Fruit fly (Drosophila melanogaster) whole organism, embryonic: ENCODE measurements around the gene CG43367.
A peak's percentile ranks its signal among the peaks of the same experiment; 100 is the strongest.

Source experiments
- Abd-B ChIP-seq: fragments of 200-800 bp; sonication (Bioruptor generic); optimal IDR thresholded peaks from 2 replicates; lab custom pipeline; 2018; ENCODE audit warnings: missing biosample characterization, mild to moderate bottlenecking, missing genetic modification characterization, moderate library complexity
- Atf-2 ChIP-seq: fragments of 200-800 bp; sonication (Bioruptor generic); optimal IDR thresholded peaks from 2 replicates; lab custom pipeline; 2016; ENCODE audit warnings: missing biosample characterization, missing genetic modification characterization
- B-H2 ChIP-seq: fragments of 200-800 bp; sonication (Bioruptor generic); optimal IDR thresholded peaks from 2 replicates; lab custom pipeline; 2018; ENCODE audit warnings: missing biosample characterization, mild to moderate bottlenecking, missing genetic modification characterization
- CG10267 ChIP-seq: fragments of 200-800 bp; sonication (Bioruptor generic); optimal IDR thresholded peaks from 2 replicates; lab custom pipeline; 2018; ENCODE audit warnings: missing biosample characterization, mild to moderate bottlenecking, missing genetic modification characterization, moderate library complexity
- CG11247 ChIP-seq: fragments of 200-800 bp; sonication (Bioruptor generic); IDR thresholded peaks from 2 replicates; pipeline ENCODE4 v1.3.6; 2022; ENCODE audit warnings: missing biosample characterization, missing genetic modification characterization
- CG11723 ChIP-seq: fragments of 200-800 bp; sonication (Bioruptor generic); optimal IDR thresholded peaks from 2 replicates; lab custom pipeline; 2017; ENCODE audit warnings: missing biosample characterization, mild to moderate bottlenecking, missing genetic modification characterization
- CG17186 ChIP-seq: fragments of 200-800 bp; sonication (Bioruptor generic); optimal IDR thresholded peaks from 3 replicates; lab custom pipeline; 2017; ENCODE audit warnings: missing biosample characterization, missing genetic modification reagents, missing genetic modification characterization
- CG18262 ChIP-seq: fragments of 200-800 bp; optimal IDR thresholded peaks from 3 replicates; lab custom pipeline; 2019; ENCODE audit warnings: missing biosample characterization, mild to moderate bottlenecking, missing genetic modification characterization, moderate library complexity
- CG2120 ChIP-seq: fragments of 200-800 bp; sonication (Bioruptor generic); optimal IDR thresholded peaks from 3 replicates; lab custom pipeline; 2016; ENCODE audit warnings: missing biosample characterization, missing genetic modification characterization
- CG30403 ChIP-seq: fragments of 200-800 bp; sonication (Bioruptor generic); optimal IDR thresholded peaks from 3 replicates; lab custom pipeline; 2016; ENCODE audit warnings: missing biosample characterization, missing genetic modification characterization
- CG31365 ChIP-seq: fragments of 200-800 bp; sonication (Bioruptor generic); optimal IDR thresholded peaks from 2 replicates; lab custom pipeline; 2018; ENCODE audit warnings: missing biosample characterization, mild to moderate bottlenecking, missing genetic modification characterization
- CG33557 ChIP-seq: fragments of 200-800 bp; sonication (Bioruptor generic); optimal IDR thresholded peaks from 2 replicates; lab custom pipeline; 2019; ENCODE audit warnings: missing biosample characterization, mild to moderate bottlenecking, missing genetic modification characterization, moderate library complexity
- CG4424 ChIP-seq: fragments of 200-800 bp; sonication (Bioruptor generic); optimal IDR thresholded peaks from 3 replicates; lab custom pipeline; 2016; ENCODE audit warnings: missing biosample characterization, missing genetic modification characterization
- CG4617 ChIP-seq: fragments of 200-800 bp; sonication (Bioruptor generic); optimal IDR thresholded peaks from 3 replicates; lab custom pipeline; 2016; ENCODE audit warnings: missing biosample characterization, missing genetic modification characterization, borderline replicate concordance
- CG4820 ChIP-seq: fragments of 200-800 bp; sonication (Bioruptor generic); optimal IDR thresholded peaks from 3 replicates; lab custom pipeline; 2016; ENCODE audit warnings: missing biosample characterization, missing genetic modification characterization
- CG5180 ChIP-seq: fragments of 200-800 bp; sonication (Bioruptor generic); optimal IDR thresholded peaks from 3 replicates; lab custom pipeline; 2017; ENCODE audit warnings: missing biosample characterization, missing genetic modification characterization, mild to moderate bottlenecking, moderate library complexity, missing genetic modification reagents
- CG5245 ChIP-seq: fragments of 200-800 bp; sonication (Bioruptor generic); optimal IDR thresholded peaks from 3 replicates; lab custom pipeline; 2016; ENCODE audit warnings: missing biosample characterization, missing genetic modification characterization
- CHES-1-like ChIP-seq: fragments of 200-800 bp; sonication (Bioruptor generic); optimal IDR thresholded peaks from 2 replicates; lab custom pipeline; 2016; ENCODE audit warnings: missing biosample characterization, missing genetic modification characterization
- Dll ChIP-seq: fragments of 200-800 bp; sonication (Bioruptor generic); IDR thresholded peaks from 4 replicates; pipeline ENCODE4 v1.3.6; 2022; ENCODE audit warnings: missing biosample characterization, missing genetic modification characterization; ENCODE audit not compliant: partially characterized antibody
- E2f1 ChIP-seq: fragments of 200-800 bp; sonication (Bioruptor generic); IDR thresholded peaks from 2 replicates; pipeline ENCODE4 v1.3.6; 2022; ENCODE audit warnings: missing biosample characterization, missing genetic modification characterization
- Oli ChIP-seq: fragments of 200-800 bp; sonication (Bioruptor generic); optimal IDR thresholded peaks from 2 replicates; lab custom pipeline; 2018; ENCODE audit warnings: missing biosample characterization, mild to moderate bottlenecking, missing genetic modification characterization, moderate library complexity
- Optix ChIP-seq: fragments of 200-800 bp; sonication (Bioruptor generic); IDR thresholded peaks from 3 replicates; pipeline ENCODE4 v1.3.6; 2022; ENCODE audit warnings: missing biosample characterization, missing genetic modification characterization
- Scr ChIP-seq: fragments of 200-800 bp; sonication (Bioruptor generic); IDR thresholded peaks from 2 replicates; pipeline ENCODE4 v1.3.6; 2022; ENCODE audit warnings: missing biosample characterization, missing genetic modification characterization; ENCODE audit not compliant: partially characterized antibody
- Ssrp ChIP-seq: fragments of 200-800 bp; sonication (Bioruptor generic); optimal IDR thresholded peaks from 2 replicates; lab custom pipeline; 2018; ENCODE audit warnings: missing biosample characterization, mild to moderate bottlenecking, missing genetic modification characterization, moderate library complexity
- Stat92E ChIP-seq, 3 experiments: fragments of >200 bp in 2 of 3; fragments of 200-800 bp in 1 of 3; sonication (Bioruptor generic) in 1 of 3; optimal IDR thresholded peaks; 2 replicates each; lab custom pipeline; 2017 to 2019; ENCODE audit warnings: missing biosample characterization in 3 of 3, missing genetic modification characterization in 3 of 3, mild to moderate bottlenecking in 1 of 3, moderate library complexity in 1 of 3
- ac ChIP-seq: fragments of 200-800 bp; sonication (Bioruptor generic); optimal IDR thresholded peaks from 3 replicates; lab custom pipeline; 2017; ENCODE audit warnings: missing biosample characterization, mild to moderate bottlenecking, missing genetic modification characterization
- ara ChIP-seq: fragments of 200-800 bp; sonication (Bioruptor generic); IDR thresholded peaks from 2 replicates; pipeline ENCODE4 v1.3.6; 2022; ENCODE audit warnings: missing biosample characterization, missing genetic modification characterization
- az2 ChIP-seq: fragments of 200-800 bp; sonication (Bioruptor generic); optimal IDR thresholded peaks from 3 replicates; lab custom pipeline; 2016; ENCODE audit warnings: missing biosample characterization, missing genetic modification characterization
- bigmax ChIP-seq: fragments of 200-800 bp; sonication (Bioruptor generic); optimal IDR thresholded peaks from 2 replicates; lab custom pipeline; 2018; ENCODE audit warnings: missing biosample characterization, mild to moderate bottlenecking, missing genetic modification characterization
- cg ChIP-seq: fragments of 200-800 bp; sonication (Bioruptor generic); optimal IDR thresholded peaks from 3 replicates; lab custom pipeline; 2019; ENCODE audit warnings: missing biosample characterization, mild to moderate bottlenecking, missing genetic modification characterization, moderate library complexity
- dmrt11E ChIP-seq: fragments of 200-800 bp; sonication (Bioruptor generic); optimal IDR thresholded peaks from 3 replicates; lab custom pipeline; 2018; ENCODE audit warnings: missing biosample characterization, mild to moderate bottlenecking, missing genetic modification characterization, moderate library complexity
- en ChIP-seq: fragments of 200-800 bp; sonication (Bioruptor generic); optimal IDR thresholded peaks from 2 replicates; lab custom pipeline; 2016; ENCODE audit warnings: missing biosample characterization, missing genetic modification characterization
- esg ChIP-seq: fragments of 200-800 bp; sonication (Bioruptor generic); conservative IDR thresholded peaks from 2 replicates; pipeline ENCODE4 v1.3.6; 2022; ENCODE audit warnings: missing biosample characterization, missing genetic modification characterization
- eyg ChIP-seq: fragments of 200-800 bp; sonication (Bioruptor generic); optimal IDR thresholded peaks from 3 replicates; lab custom pipeline; 2016; ENCODE audit warnings: missing biosample characterization, missing genetic modification characterization
- fd102C ChIP-seq: fragments of 200-800 bp; sonication (Bioruptor generic); optimal IDR thresholded peaks from 2 replicates; lab custom pipeline; 2018; ENCODE audit warnings: missing biosample characterization, mild to moderate bottlenecking, missing genetic modification characterization, moderate library complexity
- fd96Cb ChIP-seq: fragments of 200-800 bp; sonication (Bioruptor generic); optimal IDR thresholded peaks from 2 replicates; lab custom pipeline; 2018; ENCODE audit warnings: missing biosample characterization, mild to moderate bottlenecking, missing genetic modification characterization, moderate library complexity
- gce ChIP-seq: fragments of 200-800 bp; sonication (Bioruptor generic); IDR thresholded peaks from 3 replicates; pipeline ENCODE4 v1.3.6; 2022; ENCODE audit warnings: missing biosample characterization, missing genetic modification characterization
- h ChIP-seq: fragments of >200 bp; optimal IDR thresholded peaks from 2 replicates; lab custom pipeline; 2017
- insv ChIP-seq, 2 experiments: fragments of 200-800 bp; sonication (Bioruptor generic); optimal IDR thresholded peaks; 3 replicates each; lab custom pipeline; 2016 to 2018; ENCODE audit warnings: missing biosample characterization in 2 of 2, missing genetic modification characterization in 2 of 2
- lola ChIP-seq, 3 experiments: fragments of >200 bp in 2 of 3; fragments of 200-800 bp in 1 of 3; sonication (Bioruptor generic) in 1 of 3; optimal IDR thresholded peaks; 2 replicates each; lab custom pipeline; 2017 to 2019; ENCODE audit warnings: missing biosample characterization in 3 of 3, missing genetic modification characterization in 3 of 3, mild to moderate bottlenecking in 1 of 3, moderate library complexity in 1 of 3
- lov ChIP-seq, 2 experiments: fragments of 200-800 bp in 1 of 2; fragments of >200 bp in 1 of 2; sonication (Bioruptor generic) in 1 of 2; IDR thresholded peaks in 1 of 2; optimal IDR thresholded peaks in 1 of 2; 2 replicates in 1 of 2; 3 replicates in 1 of 2; pipeline versions ENCODE4 v1.3.6 to Lab custom; 2017 to 2022; ENCODE audit warnings: missing biosample characterization in 1 of 2, missing genetic modification characterization in 1 of 2
- nom ChIP-seq: fragments of 200-800 bp; sonication (Bioruptor generic); optimal IDR thresholded peaks from 2 replicates; lab custom pipeline; 2017; ENCODE audit warnings: missing biosample characterization, missing genetic modification characterization, mild to moderate bottlenecking, moderate library complexity, missing genetic modification reagents
- ro ChIP-seq: fragments of 200-800 bp; sonication (Bioruptor generic); IDR thresholded peaks from 2 replicates; pipeline ENCODE4 v1.3.6; 2022; ENCODE audit warnings: missing biosample characterization, missing genetic modification characterization
- run ChIP-seq: fragments of 200-800 bp; sonication (Bioruptor generic); optimal IDR thresholded peaks from 3 replicates; lab custom pipeline; 2018; ENCODE audit warnings: missing biosample characterization, mild to moderate bottlenecking, missing genetic modification characterization
- sens ChIP-seq: fragments of 200-800 bp; sonication (Bioruptor generic); peaks from one replicate; lab custom pipeline; 2016; ENCODE audit warnings: missing biosample characterization, missing genetic modification characterization
- seq ChIP-seq: fragments of 200-800 bp; sonication (Bioruptor generic); IDR thresholded peaks from 2 replicates; pipeline ENCODE4 v1.3.6; 2022; ENCODE audit warnings: missing biosample characterization, missing genetic modification characterization
- tll ChIP-seq, 2 experiments: fragments of 200-800 bp in 1 of 2; fragments of >200 bp in 1 of 2; sonication (Bioruptor generic) in 1 of 2; optimal IDR thresholded peaks; 2 replicates each; lab custom pipeline; 2017 to 2019; ENCODE audit warnings: missing biosample characterization in 2 of 2, missing genetic modification characterization in 2 of 2, mild to moderate bottlenecking in 1 of 2, moderate library complexity in 1 of 2
- trem ChIP-seq: fragments of 200-800 bp; optimal IDR thresholded peaks from 3 replicates; lab custom pipeline; 2019; ENCODE audit warnings: missing biosample characterization, mild to moderate bottlenecking, missing genetic modification characterization, moderate library complexity
- vvl ChIP-seq: fragments of 200-800 bp; sonication (Bioruptor generic); IDR thresholded peaks from 2 replicates; pipeline ENCODE4 v1.3.6; 2022; ENCODE audit warnings: missing biosample characterization, missing genetic modification characterization

Gene CG43367

DNA sequence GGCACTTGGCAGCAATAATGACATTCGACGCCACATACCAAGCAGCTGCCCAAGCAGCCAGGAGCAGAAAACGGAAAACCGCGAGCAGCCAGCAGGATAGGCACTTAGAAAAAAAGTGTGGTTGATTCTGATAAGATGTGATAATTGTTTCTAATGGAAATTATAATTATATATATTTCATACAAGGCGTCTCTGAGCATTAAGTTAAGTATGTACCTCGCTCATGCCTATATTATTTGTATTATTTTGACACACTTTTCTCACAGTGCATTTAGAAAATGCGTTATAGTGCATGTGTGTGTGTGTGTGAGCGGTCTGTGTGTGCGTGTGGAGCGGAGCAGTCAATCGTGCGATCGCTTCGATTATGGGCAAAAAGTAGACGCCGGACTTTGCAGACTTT, 35.4 kb upstream of the CG43367 start (continued):
- TF ChIP-seq CG31365 (tag; lab: Kevin White, UChicago) (no peak), CG30403 (GFP tag; lab: Kevin White, UChicago) (peak; percentile 9), ara (peak; percentile 66; the same call in 1 of the 2 replicates), sens (GFP tag; lab: Kevin White, UChicago) (peak; percentile 2), dmrt11E (peak; percentile 69), CG4617 (GFP tag; lab: Kevin White, UChicago) (peak; percentile 3), CG18262 (peak; percentile 56), eyg (no peak), Optix (GFP tag; lab: Robert Waterston, UW) (no peak), az2 (peak; percentile 11), CG2120 (GFP tag; lab: Kevin White, UChicago) (no peak), lola (GFP tag; optimal IDR thresholded peaks at IDR 0.05; lab: Kevin White, UChicago) (peak in 1 of 3 experiments; percentile 58), CG10267 (tag; lab: Kevin White, UChicago) (peak; percentile 28), Scr (GFP tag; lab: Robert Waterston, UW) (no peak), vvl (GFP tag; lab: Robert Waterston, UW) (peak; percentile 31; the same call in 1 of the 2 replicates), CG5180 (no peak), Atf-2 (no peak), CG17186 (no peak), Ssrp (tag; lab: Kevin White, UChicago) (peak; percentile 3), CG4820 (GFP tag; lab: Kevin White, UChicago) (peak; percentile 7), CG11247 (GFP tag; lab: Robert Waterston, UW) (no peak), trem (tag; lab: Kevin White, UChicago) (peak; percentile 37), Oli (tag; lab: Kevin White, UChicago) (peak; percentile 13), insv (GFP tag; optimal IDR thresholded peaks at IDR 0.05; lab: Kevin White, UChicago) (no peak), bigmax (GFP tag; lab: Kevin White, UChicago) (no peak), seq (GFP tag; lab: Robert Waterston, UW) (no peak), gce (GFP tag; lab: Robert Waterston, UW) (0 out of 3 replicates have a peak, but pooled peaks have one; percentile 30), nom (GFP tag; lab: Kevin White, UChicago) (peak; percentile 19), CG33557 (GFP tag; lab: Kevin White, UChicago) (peak; percentile 22), ro (no peak), Dll (GFP tag; lab: Robert Waterston, UW) (no peak), lov (optimal IDR thresholded peaks at IDR 0.05; lab: Kevin White, UChicago) (no peak), lov (GFP tag; IDR thresholded peaks at IDR 0.05; lab: Robert Waterston, UW) (0 out of 3 replicates have a peak, but pooled peaks have one; percentile 17), Stat92E (GFP tag; optimal IDR thresholded peaks at IDR 0.05; lab: Kevin White, UChicago) (no peak), cg (GFP tag; lab: Kevin White, UChicago) (peak; percentile 31), h (lab: Kevin White, UChicago) (no peak), en (GFP tag; lab: Kevin White, UChicago) (no peak), E2f1 (GFP tag; lab: Robert Waterston, UW) (peak; percentile 17; the same call in 1 of the 2 replicates), B-H2 (GFP tag; lab: Kevin White, UChicago) (no peak), esg (GFP tag; lab: Robert Waterston, UW) (no peak), CHES-1-like (no peak), Abd-B (GFP tag; lab: Kevin White, UChicago) (peak; percentile 15), fd102C (GFP tag; lab: Kevin White, UChicago) (peak; percentile 53), CG11723 (GFP tag; lab: Kevin White, UChicago) (no peak), tll (GFP tag; optimal IDR thresholded peaks at IDR 0.05; lab: Kevin White, UChicago) (no peak), ac (GFP tag; lab: Kevin White, UChicago) (peak; percentile 39), CG5245 (GFP tag; lab: Kevin White, UChicago) (no peak), run (no peak), CG4424 (GFP tag; lab: Kevin White, UChicago) (peak; percentile 60), fd96Cb (peak; percentile 19)
